Fruit fly (Drosophila melanogaster) whole organism, embryonic: ENCODE data around the gene Gr5a.

Experiments
- CG3407 ChIP-seq: fragments of 200-800 bp; sonication (Bioruptor generic); optimal IDR thresholded peaks from 2 replicates; lab custom pipeline; 2018; ENCODE audit warnings: missing biosample characterization, mild to moderate bottlenecking, missing genetic modification characterization
- CrebB ChIP-seq: fragments of 200-800 bp; sonication (Bioruptor generic); optimal IDR thresholded peaks from 3 replicates; lab custom pipeline; 2018; ENCODE audit warnings: missing biosample characterization, mild to moderate bottlenecking, missing genetic modification characterization
- chif ChIP-seq, 2 experiments: fragments of 200-800 bp; sonication (Bioruptor generic); optimal IDR thresholded peaks; 3 replicates each; lab custom pipeline; 2016; ENCODE audit warnings: missing biosample characterization in 2 of 2, missing genetic modification characterization in 2 of 2
- gsb ChIP-seq: fragments of 200-800 bp; sonication (Bioruptor generic); IDR thresholded peaks from 2 replicates; pipeline ENCODE4 v1.3.6; 2022; ENCODE audit warnings: missing biosample characterization, missing genetic modification characterization
- mld ChIP-seq: fragments of 200-800 bp; sonication (Bioruptor generic); IDR thresholded peaks from 3 replicates; pipeline ENCODE4 v1.3.6; 2022; ENCODE audit warnings: missing biosample characterization, missing genetic modification characterization; ENCODE audit not compliant: partially characterized antibody
- onecut ChIP-seq: fragments of 200-800 bp; sonication (Bioruptor generic); IDR thresholded peaks from 2 replicates; pipeline ENCODE4 v1.3.6; 2022; ENCODE audit warnings: missing biosample characterization, missing genetic modification characterization
- so ChIP-seq: fragments of 200-800 bp; sonication (Bioruptor generic); IDR thresholded peaks from 3 replicates; pipeline ENCODE4 v1.3.6; 2022; ENCODE audit warnings: missing biosample characterization, missing genetic modification characterization
- tap ChIP-seq: fragments of 200-800 bp; optimal IDR thresholded peaks from 3 replicates; lab custom pipeline; 2019; ENCODE audit warnings: missing biosample characterization, mild to moderate bottlenecking, missing genetic modification characterization, moderate library complexity

dm6 chrX:5672243-5673051 is 8.0 kb upstream of the Gr5a start, which contains the start of gene RpL35:
- TF ChIP-seq CrebB (tag; lab: Kevin White, UChicago), result peak; percentile 44
- no peak for TF ChIP-seq CG3407
- TF ChIP-seq mld (GFP tag; lab: Robert Waterston, UW), result no peak
- no peak for TF ChIP-seq gsb (GFP tag; lab: Robert Waterston, UW)
- no peak for TF ChIP-seq chif (GFP tag; optimal IDR thresholded peaks at IDR 0.05; lab: Kevin White, UChicago)
- no peak for TF ChIP-seq tap
- no peak for TF ChIP-seq so (GFP tag; lab: Robert Waterston, UW)
- no peak for TF ChIP-seq onecut (GFP tag; lab: Robert Waterston, UW)
